Worm (Caenorhabditis elegans) whole organism, L3 larva: ENCODE data around the gene Y47D7A.17.

ENCODE experiments used
- ZK546.5 ChIP-seq: sonication (generic microtip); optimal IDR thresholded peaks from 2 replicates; lab custom pipeline; 2017; ENCODE audit warnings: missing biosample characterization, missing genetic modification characterization
- ama-1 ChIP-seq: fragments of 150-350 bp; optimal IDR thresholded peaks from 2 replicates; lab custom pipeline; 2018
- nfya-1 ChIP-seq: sonication (generic microtip); optimal IDR thresholded peaks from 2 replicates; lab custom pipeline; 2017; ENCODE audit warnings: missing genetic modification characterization, mild to moderate bottlenecking, missing compliant biosample characterization, antibody characterized with exemption, moderate library complexity; ENCODE audit not compliant: insufficient read depth
- nhr-77 ChIP-seq: fragments of 150-350 bp; optimal IDR thresholded peaks from 2 replicates; lab custom pipeline; 2014; ENCODE audit warnings: missing biosample characterization, missing genetic modification characterization

DNA sequence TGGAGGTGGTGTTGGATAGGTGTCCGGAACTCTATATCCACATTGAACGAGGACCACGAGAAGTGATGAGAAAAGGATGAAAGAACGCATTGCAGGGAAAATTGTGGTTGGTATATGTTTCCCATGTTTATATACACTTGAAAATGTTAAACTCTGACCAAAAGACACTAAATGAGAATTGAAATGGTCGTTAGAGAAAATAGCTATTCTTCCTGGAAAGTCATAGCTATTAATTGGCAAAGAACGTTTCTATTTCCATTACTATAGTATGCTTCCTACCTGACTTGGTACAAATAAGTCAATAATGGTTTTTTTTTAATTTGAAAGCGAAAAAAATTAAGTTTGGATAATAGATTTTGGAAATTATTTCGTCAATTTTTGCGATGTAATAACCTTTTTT is 5.1 kb upstream of the Y47D7A.17 start, which contains the start of gene Y47D7A.18:
- no peak for TF ChIP-seq nhr-77 (tag; lab: Kevin White, UChicago)
- no peak for TF ChIP-seq ZK546.5 (tag; lab: Kevin White, UChicago)
- TF ChIP-seq ama-1 (lab: Kevin White, UChicago), result no peak
- TF ChIP-seq nfya-1 (tag; lab: Kevin White, UChicago), result no peak
